Worm (Caenorhabditis elegans) whole organism, young adult: Measurements from ENCODE around the gene B0545.4.
A peak's percentile ranks its signal among the peaks of the same experiment; 100 is the strongest.

ENCODE experiments used
- B0035.1 ChIP-seq: sonication (generic microtip); optimal IDR thresholded peaks from 2 replicates; lab custom pipeline; 2016; ENCODE audit warnings: missing genetic modification characterization, mild to moderate bottlenecking, missing compliant biosample characterization, missing genotype, missing genetic modification reagents
- B0261.1 ChIP-seq: sonication (generic microtip); optimal IDR thresholded peaks from 2 replicates; lab custom pipeline; 2016; ENCODE audit warnings: mild to moderate bottlenecking, missing genetic modification characterization, moderate library complexity, missing compliant biosample characterization
- B0336.3 ChIP-seq: fragments of 200-800 bp; sonication (Bioruptor generic); IDR thresholded peaks from 2 replicates; pipeline ENCODE4 v1.3.6; 2022; ENCODE audit warnings: missing genetic modification characterization, missing compliant biosample characterization
- C06A6.2 ChIP-seq: fragments of 200-800 bp; sonication (Bioruptor generic); conservative IDR thresholded peaks from 2 replicates; pipeline ENCODE4 v1.3.6; 2022; ENCODE audit warnings: missing genetic modification characterization, missing compliant biosample characterization
- F10E7.11 ChIP-seq: sonication (generic microtip); optimal IDR thresholded peaks from 2 replicates; lab custom pipeline; 2017; ENCODE audit warnings: mild to moderate bottlenecking, missing genetic modification characterization, moderate library complexity, missing compliant biosample characterization
- F22D6.2 ChIP-seq: sonication (generic microtip); optimal IDR thresholded peaks from 2 replicates; lab custom pipeline; 2016; ENCODE audit warnings: mild to moderate bottlenecking, missing genetic modification characterization, missing compliant biosample characterization
- F57A8.1 ChIP-seq: fragments of 200-800 bp; sonication (Bioruptor generic); optimal IDR thresholded peaks from 2 replicates; lab custom pipeline; 2018; ENCODE audit warnings: mild to moderate bottlenecking, missing genetic modification characterization, moderate library complexity, missing compliant biosample characterization
- K11D2.4 ChIP-seq: fragments of 200-800 bp; sonication (Bioruptor generic); IDR thresholded peaks from 2 replicates; pipeline ENCODE4 v1.3.6; 2022; ENCODE audit warnings: missing genetic modification reagents, missing genetic modification characterization, missing compliant biosample characterization
- K12H6.12 ChIP-seq: fragments of 200-800 bp; sonication (Bioruptor generic); optimal IDR thresholded peaks from 2 replicates; lab custom pipeline; 2018; ENCODE audit warnings: mild to moderate bottlenecking, missing genetic modification characterization, missing compliant biosample characterization
- Y67H2A.10 ChIP-seq: fragments of 200-800 bp; sonication (Bioruptor generic); conservative IDR thresholded peaks from 2 replicates; pipeline ENCODE4 v1.3.6; 2022; ENCODE audit warnings: missing genetic modification reagents, missing genetic modification characterization, missing compliant biosample characterization
- ZK185.1 ChIP-seq: sonication (generic microtip); optimal IDR thresholded peaks from 2 replicates; lab custom pipeline; 2016; ENCODE audit warnings: mild to moderate bottlenecking, missing genetic modification characterization, missing compliant biosample characterization; ENCODE audit not compliant: poor library complexity, severe bottlenecking
- aptf-3 ChIP-seq: fragments of 200-800 bp; sonication (Bioruptor generic); IDR thresholded peaks from 2 replicates; pipeline ENCODE4 v1.3.6; 2022; ENCODE audit warnings: missing genetic modification characterization, missing compliant biosample characterization
- attf-3 ChIP-seq: fragments of 200-800 bp; sonication (Bioruptor generic); conservative IDR thresholded peaks from 2 replicates; pipeline ENCODE4 v1.3.6; 2022; ENCODE audit warnings: missing genetic modification reagents, missing genetic modification characterization, missing compliant biosample characterization
- bed-1 ChIP-seq: fragments of 200-800 bp; sonication (Bioruptor generic); IDR thresholded peaks from 2 replicates; pipeline ENCODE4 v1.3.6; 2022; ENCODE audit warnings: missing genetic modification reagents, missing genetic modification characterization, missing compliant biosample characterization
- ceh-40 ChIP-seq: fragments of 200-800 bp; sonication (Bioruptor generic); IDR thresholded peaks from 2 replicates; pipeline ENCODE4 v1.3.6; 2022; ENCODE audit warnings: missing genetic modification characterization, missing compliant biosample characterization
- ceh-58 ChIP-seq: fragments of 200-800 bp; sonication (Bioruptor generic); IDR thresholded peaks from 2 replicates; pipeline ENCODE4 v1.3.6; 2022; ENCODE audit warnings: missing genetic modification characterization, missing compliant biosample characterization
- ceh-91 ChIP-seq: fragments of 200-800 bp; sonication (Bioruptor generic); IDR thresholded peaks from 2 replicates; pipeline ENCODE4 v1.3.6; 2022; ENCODE audit warnings: missing genetic modification reagents, missing genetic modification characterization, missing compliant biosample characterization
- chd-7 ChIP-seq: sonication (generic microtip); optimal IDR thresholded peaks from 2 replicates; lab custom pipeline; 2016; ENCODE audit warnings: mild to moderate bottlenecking, missing genetic modification characterization, moderate library complexity, missing compliant biosample characterization
- efl-1 ChIP-seq: fragments of 150-350 bp; optimal IDR thresholded peaks from 2 replicates; lab custom pipeline; 2014; ENCODE audit warnings: missing biosample characterization, missing genetic modification reagents, missing genetic modification characterization
- egl-44 ChIP-seq: fragments of 200-800 bp; sonication (Bioruptor generic); IDR thresholded peaks from 2 replicates; pipeline ENCODE4 v1.3.6; 2022; ENCODE audit warnings: missing genetic modification reagents, missing genetic modification characterization, missing compliant biosample characterization
- ets-4 ChIP-seq: fragments of 200-800 bp; sonication (Bioruptor generic); optimal IDR thresholded peaks from 2 replicates; lab custom pipeline; 2018; ENCODE audit warnings: mild to moderate bottlenecking, missing genetic modification characterization, missing compliant biosample characterization
- fkh-3 ChIP-seq: sonication (generic microtip); optimal IDR thresholded peaks from 2 replicates; lab custom pipeline; 2016; ENCODE audit warnings: mild to moderate bottlenecking, missing genetic modification characterization, missing compliant biosample characterization
- hlh-12 ChIP-seq: sonication (generic microtip); optimal IDR thresholded peaks from 2 replicates; lab custom pipeline; 2016; ENCODE audit warnings: missing genetic modification characterization, missing compliant biosample characterization
- hlh-26 ChIP-seq: fragments of 200-800 bp; sonication (Bioruptor generic); conservative IDR thresholded peaks from 2 replicates; pipeline ENCODE4 v1.3.6; 2022; ENCODE audit warnings: missing genetic modification reagents, missing genetic modification characterization, missing compliant biosample characterization
- hsf-1 ChIP-seq: fragments of 200-800 bp; sonication (Bioruptor generic); IDR thresholded peaks from 2 replicates; pipeline ENCODE4 v1.3.6; 2022; ENCODE audit warnings: missing genetic modification reagents, missing genetic modification characterization, missing compliant biosample characterization
- lin-54 ChIP-seq: fragments of 200-800 bp; sonication (Bioruptor generic); optimal IDR thresholded peaks from 2 replicates; lab custom pipeline; 2018; ENCODE audit warnings: mild to moderate bottlenecking, missing genetic modification characterization, missing compliant biosample characterization
- lir-1 ChIP-seq: fragments of 200-800 bp; sonication (Bioruptor generic); conservative IDR thresholded peaks from 2 replicates; pipeline ENCODE4 v1.3.6; 2022; ENCODE audit warnings: missing genetic modification reagents, missing genetic modification characterization, missing compliant biosample characterization
- lsl-1 ChIP-seq: fragments of 200-800 bp; sonication (Bioruptor generic); optimal IDR thresholded peaks from 2 replicates; lab custom pipeline; 2018; ENCODE audit warnings: mild to moderate bottlenecking, missing genetic modification characterization, moderate library complexity, missing compliant biosample characterization
- madf-10 ChIP-seq: sonication (generic microtip); optimal IDR thresholded peaks from 2 replicates; lab custom pipeline; 2016; ENCODE audit warnings: mild to moderate bottlenecking, missing genetic modification characterization, missing compliant biosample characterization
- madf-8 ChIP-seq: fragments of 200-800 bp; sonication (Bioruptor generic); conservative IDR thresholded peaks from 2 replicates; pipeline ENCODE4 v1.3.6; 2022; ENCODE audit warnings: missing genetic modification reagents, missing genetic modification characterization, missing compliant biosample characterization
- mxl-1 ChIP-seq: sonication (generic microtip); optimal IDR thresholded peaks from 2 replicates; lab custom pipeline; 2016; ENCODE audit warnings: missing genetic modification characterization, missing compliant biosample characterization
- nfya-2 ChIP-seq: fragments of 200-800 bp; sonication (Bioruptor generic); IDR thresholded peaks from 2 replicates; pipeline ENCODE4 v1.3.6; 2022; ENCODE audit warnings: missing genetic modification reagents, missing genetic modification characterization, missing compliant biosample characterization
- nfyb-1 ChIP-seq: fragments of 200-800 bp; sonication (Bioruptor generic); IDR thresholded peaks from 2 replicates; pipeline ENCODE4 v1.3.6; 2022; ENCODE audit warnings: missing genetic modification reagents, missing genetic modification characterization, missing compliant biosample characterization
- nhr-120 ChIP-seq: fragments of 200-800 bp; sonication (Bioruptor generic); IDR thresholded peaks from 2 replicates; pipeline ENCODE4 v1.3.6; 2022; ENCODE audit warnings: missing genetic modification characterization, missing compliant biosample characterization
- nhr-80 ChIP-seq: sonication (generic microtip); optimal IDR thresholded peaks from 2 replicates; lab custom pipeline; 2016; ENCODE audit warnings: missing genetic modification characterization, missing compliant biosample characterization
- nhr-90 ChIP-seq: sonication (generic microtip); optimal IDR thresholded peaks from 2 replicates; lab custom pipeline; 2016; ENCODE audit warnings: missing genotype, mild to moderate bottlenecking, missing genetic modification characterization, missing compliant biosample characterization
- rcor-1 ChIP-seq: fragments of 200-800 bp; sonication (Bioruptor generic); IDR thresholded peaks from 2 replicates; pipeline ENCODE4 v1.3.6; 2022; ENCODE audit warnings: missing genetic modification reagents, missing genetic modification characterization, missing compliant biosample characterization
- sdz-38 ChIP-seq: sonication (generic microtip); optimal IDR thresholded peaks from 2 replicates; lab custom pipeline; 2016; ENCODE audit warnings: missing genotype, missing genetic modification characterization, missing compliant biosample characterization
- sea-2 ChIP-seq: fragments of 200-800 bp; sonication (Bioruptor generic); IDR thresholded peaks from 2 replicates; pipeline ENCODE4 v1.3.6; 2022; ENCODE audit warnings: missing genetic modification characterization, missing compliant biosample characterization
- snpc-1.3 ChIP-seq: sonication (generic microtip); optimal IDR thresholded peaks from 2 replicates; lab custom pipeline; 2017; ENCODE audit warnings: missing genetic modification characterization, mild to moderate bottlenecking, missing compliant biosample characterization, antibody characterized with exemption, moderate library complexity, missing genotype, missing genetic modification reagents; ENCODE audit not compliant: insufficient read depth
- snpc-3.4 ChIP-seq: sonication (generic microtip); optimal IDR thresholded peaks from 2 replicates; lab custom pipeline; 2017; ENCODE audit warnings: missing genetic modification characterization, mild to moderate bottlenecking, missing compliant biosample characterization, antibody characterized with exemption, moderate library complexity, missing genotype, missing genetic modification reagents
- snpc-4 ChIP-seq, 5 experiments: fragments of 150-350 bp in 1 of 5; sonication (generic microtip) in 4 of 5; optimal IDR thresholded peaks; 2 replicates each; lab custom pipeline; 2014 to 2018; ENCODE audit warnings: missing genetic modification characterization in 5 of 5, missing biosample characterization in 3 of 5, antibody characterized with exemption in 2 of 5, mild to moderate bottlenecking in 2 of 5, missing compliant biosample characterization in 2 of 5, missing genotype in 2 of 5, moderate library complexity in 2 of 5, missing genetic modification reagents in 1 of 5
- somi-1 ChIP-seq: fragments of 200-800 bp; sonication (Bioruptor generic); optimal IDR thresholded peaks from 2 replicates; lab custom pipeline; 2018; ENCODE audit warnings: mild to moderate bottlenecking, missing genetic modification characterization, missing compliant biosample characterization
- sptf-2 ChIP-seq: fragments of 200-800 bp; sonication (Bioruptor generic); optimal IDR thresholded peaks from 2 replicates; lab custom pipeline; 2018; ENCODE audit warnings: mild to moderate bottlenecking, missing genetic modification characterization, missing compliant biosample characterization
- zim-3 ChIP-seq: sonication (generic microtip); optimal IDR thresholded peaks from 2 replicates; lab custom pipeline; 2017; ENCODE audit warnings: mild to moderate bottlenecking, missing genetic modification characterization, moderate library complexity, missing compliant biosample characterization
- ztf-18 ChIP-seq: sonication (generic microtip); optimal IDR thresholded peaks from 2 replicates; lab custom pipeline; 2016; ENCODE audit warnings: missing genotype, mild to moderate bottlenecking, missing genetic modification characterization, missing compliant biosample characterization
- ztf-22 ChIP-seq: fragments of 200-800 bp; sonication (Bioruptor generic); optimal IDR thresholded peaks from 2 replicates; lab custom pipeline; 2018; ENCODE audit warnings: mild to moderate bottlenecking, missing genetic modification characterization, moderate library complexity, missing compliant biosample characterization
- ztf-3 ChIP-seq: fragments of 200-800 bp; sonication (Bioruptor generic); optimal IDR thresholded peaks from 2 replicates; lab custom pipeline; 2018; ENCODE audit warnings: mild to moderate bottlenecking, missing genetic modification characterization, missing compliant biosample characterization

The B0545.4 gene

ce11 chrIV:143807-144371, 34.7 kb upstream of the B0545.4 start (continued):
- TF ChIP-seq ZK185.1 (tag; lab: Kevin White, UChicago), result no peak
- no peak for TF ChIP-seq bed-1 (GFP tag; lab: Robert Waterston, UW)
- no peak for TF ChIP-seq fkh-3
- TF ChIP-seq hlh-26 (GFP tag; lab: Robert Waterston, UW), result no peak
- 0 out of 2 replicates have a peak, but pooled peaks have one; percentile 12 for TF ChIP-seq ceh-91 (GFP tag; lab: Robert Waterston, UW)
- TF ChIP-seq aptf-3 (GFP tag; lab: Robert Waterston, UW), result no peak
- no peak for TF ChIP-seq rcor-1
- TF ChIP-seq ceh-58, result no peak
- no peak for TF ChIP-seq ztf-22 (GFP tag; lab: Kevin White, UChicago)
- peak; percentile 76 for TF ChIP-seq chd-7 (tag; lab: Kevin White, UChicago)
- peak; percentile 84 for TF ChIP-seq egl-44
- no peak for TF ChIP-seq F22D6.2
- TF ChIP-seq nfyb-1, result peak; percentile 79
- TF ChIP-seq ets-4 (GFP tag; lab: Kevin White, UChicago), result no peak
- TF ChIP-seq ztf-3 (GFP tag; lab: Kevin White, UChicago), result no peak
- no peak for TF ChIP-seq B0336.3
- TF ChIP-seq lsl-1, result peak; percentile 15
- TF ChIP-seq snpc-1.3 (tag; lab: Kevin White, UChicago), result peak; percentile 29
- peak; percentile 53 for TF ChIP-seq lin-54 (GFP tag; lab: Kevin White, UChicago)
- TF ChIP-seq F10E7.11, result peak; percentile 58
- TF ChIP-seq Y67H2A.10, result no peak
- 0 out of 2 replicates have a peak, but pooled peaks have one; percentile 38 for TF ChIP-seq C06A6.2 (GFP tag; lab: Robert Waterston, UW)
- no peak for TF ChIP-seq sea-2 (GFP tag; lab: Robert Waterston, UW)
- peak; percentile 92 for TF ChIP-seq B0261.1 (tag; lab: Kevin White, UChicago)
- TF ChIP-seq sdz-38 (tag; lab: Kevin White, UChicago), result no peak
- peak; percentile 74 for TF ChIP-seq nhr-90 (tag; lab: Kevin White, UChicago)
- peak; percentile 3 for TF ChIP-seq F57A8.1
- peak; percentile 13 for TF ChIP-seq B0035.1
- 0 out of 2 replicates have a peak, but pooled peaks have one; percentile 14 for TF ChIP-seq lir-1 (GFP tag; lab: Robert Waterston, UW)
- TF ChIP-seq K11D2.4, result no peak
- no peak for TF ChIP-seq sptf-2
- TF ChIP-seq attf-3 (GFP tag; lab: Robert Waterston, UW), result peak; percentile 67
- TF ChIP-seq ceh-40 (GFP tag; lab: Robert Waterston, UW), result no peak
- peak; percentile 64 for TF ChIP-seq ztf-18 (tag; lab: Kevin White, UChicago)
- TF ChIP-seq nhr-120 (GFP tag; lab: Robert Waterston, UW), result 0 out of 2 replicates have a peak, but pooled peaks have one; percentile 4
- peak; percentile 28 for TF ChIP-seq snpc-4 (GFP tag; optimal IDR thresholded peaks at IDR 0.05; lab: Kevin White, UChicago)
- TF ChIP-seq snpc-4 (tag; optimal IDR thresholded peaks at IDR 0.05; lab: Kevin White, UChicago), result peak in 1 of 4 experiments; percentile 58
- TF ChIP-seq madf-8 (GFP tag; lab: Robert Waterston, UW), result no peak
- no peak for TF ChIP-seq somi-1 (GFP tag; lab: Kevin White, UChicago)
- no peak for TF ChIP-seq efl-1 (GFP tag; lab: Kevin White, UChicago)
- peak; percentile 50 for TF ChIP-seq K12H6.12
- peak; percentile 9 for TF ChIP-seq hlh-12 (tag; lab: Kevin White, UChicago)
- TF ChIP-seq mxl-1 (tag; lab: Kevin White, UChicago), result peak; percentile 75
- peak; percentile 76 for TF ChIP-seq madf-10 (tag; lab: Kevin White, UChicago)
- TF ChIP-seq zim-3 (tag; lab: Kevin White, UChicago), result peak; percentile 97
- no peak for TF ChIP-seq nhr-80 (tag; lab: Kevin White, UChicago)
- no peak for TF ChIP-seq nfya-2
- no peak for TF ChIP-seq hsf-1 (GFP tag; lab: Robert Waterston, UW)
- no peak for TF ChIP-seq snpc-3.4 (tag; lab: Kevin White, UChicago)
